Fruit fly (Drosophila melanogaster) whole organism, embryonic: ENCODE data around the gene RpL24.

ENCODE experiments used
- Antp ChIP-seq: fragments of 200-800 bp; sonication (Bioruptor generic); optimal IDR thresholded peaks from 3 replicates; lab custom pipeline; 2016; ENCODE audit warnings: missing biosample characterization, missing genetic modification characterization
- Atf-2 ChIP-seq: fragments of 200-800 bp; sonication (Bioruptor generic); optimal IDR thresholded peaks from 2 replicates; lab custom pipeline; 2016; ENCODE audit warnings: missing biosample characterization, missing genetic modification characterization
- Atf6 ChIP-seq: fragments of 200-800 bp; sonication (Bioruptor generic); IDR thresholded peaks from 2 replicates; pipeline ENCODE4 v1.3.6; 2022; ENCODE audit warnings: missing biosample characterization, missing genetic modification characterization
- CG11456 ChIP-seq: fragments of 200-800 bp; sonication (Bioruptor generic); IDR thresholded peaks from 3 replicates; pipeline ENCODE4 v1.3.6; 2022; ENCODE audit warnings: missing biosample characterization, missing genetic modification characterization
- CG12299 ChIP-seq: fragments of 200-800 bp; sonication (Bioruptor generic); optimal IDR thresholded peaks from 2 replicates; lab custom pipeline; 2018; ENCODE audit warnings: missing biosample characterization, mild to moderate bottlenecking, missing genetic modification characterization
- CG12391 ChIP-seq: fragments of 200-800 bp; sonication (Bioruptor generic); optimal IDR thresholded peaks from 3 replicates; lab custom pipeline; 2018; ENCODE audit warnings: missing biosample characterization, mild to moderate bottlenecking, missing genetic modification characterization, moderate library complexity
- CG12744 ChIP-seq: fragments of 200-800 bp; sonication (Bioruptor generic); optimal IDR thresholded peaks from 2 replicates; lab custom pipeline; 2016; ENCODE audit warnings: missing biosample characterization, missing genetic modification characterization
- CG14050 ChIP-seq: fragments of 200-800 bp; sonication (Bioruptor generic); IDR thresholded peaks from 3 replicates; pipeline ENCODE4 v1.3.6; 2022; ENCODE audit warnings: missing biosample characterization, missing genetic modification characterization
- CG14860 ChIP-seq: fragments of 200-800 bp; sonication (Bioruptor generic); IDR thresholded peaks from 3 replicates; pipeline ENCODE4 v1.3.6; 2022; ENCODE audit warnings: missing biosample characterization, missing genetic modification characterization; ENCODE audit not compliant: partially characterized antibody
- CG18011 ChIP-seq: fragments of 200-800 bp; sonication (Bioruptor generic); optimal IDR thresholded peaks from 2 replicates; lab custom pipeline; 2017; ENCODE audit warnings: missing biosample characterization, missing genetic modification characterization, mild to moderate bottlenecking, moderate library complexity, missing genotype
- CG1832 ChIP-seq: fragments of 200-800 bp; sonication (Bioruptor generic); optimal IDR thresholded peaks from 2 replicates; lab custom pipeline; 2017; ENCODE audit warnings: missing biosample characterization, mild to moderate bottlenecking, missing genetic modification characterization, inconsistent platforms
- CG3407 ChIP-seq: fragments of 200-800 bp; sonication (Bioruptor generic); optimal IDR thresholded peaks from 2 replicates; lab custom pipeline; 2018; ENCODE audit warnings: missing biosample characterization, mild to moderate bottlenecking, missing genetic modification characterization
- CG34376 ChIP-seq: fragments of 200-800 bp; sonication (Bioruptor generic); optimal IDR thresholded peaks from 2 replicates; lab custom pipeline; 2018; ENCODE audit warnings: missing biosample characterization, mild to moderate bottlenecking, missing genetic modification characterization
- CG43689 ChIP-seq: fragments of 200-800 bp; sonication (Bioruptor generic); IDR thresholded peaks from 2 replicates; pipeline ENCODE4 v1.3.6; 2022; ENCODE audit warnings: missing biosample characterization, missing genetic modification characterization
- CG6854 ChIP-seq: fragments of 200-800 bp; sonication (Bioruptor generic); optimal IDR thresholded peaks from 3 replicates; lab custom pipeline; 2017; ENCODE audit warnings: missing biosample characterization, mild to moderate bottlenecking, missing genetic modification characterization
- CG9609 ChIP-seq: fragments of 200-800 bp; sonication (Bioruptor generic); optimal IDR thresholded peaks from 3 replicates; lab custom pipeline; 2016; ENCODE audit warnings: missing biosample characterization, missing genetic modification characterization
- CG9727 ChIP-seq: fragments of 200-800 bp; sonication (Bioruptor generic); optimal IDR thresholded peaks from 3 replicates; lab custom pipeline; 2017; ENCODE audit warnings: missing biosample characterization, mild to moderate bottlenecking, missing genetic modification characterization
- CG9797 ChIP-seq: fragments of 200-800 bp; sonication (Bioruptor generic); optimal IDR thresholded peaks from 3 replicates; lab custom pipeline; 2018; ENCODE audit warnings: missing biosample characterization, mild to moderate bottlenecking, missing genetic modification characterization
- CoRest ChIP-seq: fragments of 200-800 bp; sonication (Bioruptor generic); optimal IDR thresholded peaks from 3 replicates; lab custom pipeline; 2018; ENCODE audit warnings: missing biosample characterization, mild to moderate bottlenecking, missing genetic modification characterization, moderate library complexity
- Dref ChIP-seq: fragments of 200-800 bp; sonication (Bioruptor generic); IDR thresholded peaks from 2 replicates; pipeline ENCODE4 v1.3.6; 2022; ENCODE audit warnings: missing biosample characterization, missing genetic modification characterization
- Fer3 ChIP-seq: fragments of 200-800 bp; sonication (Bioruptor generic); optimal IDR thresholded peaks from 2 replicates; lab custom pipeline; 2018; ENCODE audit warnings: missing biosample characterization, mild to moderate bottlenecking, missing genetic modification characterization, moderate library complexity
- Gug ChIP-seq: fragments of 200-800 bp; sonication (Bioruptor generic); IDR thresholded peaks from 4 replicates; pipeline ENCODE4 v1.3.6; 2022; ENCODE audit warnings: missing biosample characterization, missing genetic modification characterization
- Hey ChIP-seq: fragments of 200-800 bp; sonication (Bioruptor generic); optimal IDR thresholded peaks from 3 replicates; lab custom pipeline; 2018; ENCODE audit warnings: missing biosample characterization, mild to moderate bottlenecking, missing genetic modification characterization
- Hmr ChIP-seq: fragments of 200-800 bp; sonication (Bioruptor generic); optimal IDR thresholded peaks from 3 replicates; lab custom pipeline; 2017; ENCODE audit warnings: mild to moderate bottlenecking, missing biosample characterization, missing genetic modification reagents, missing genetic modification characterization
- Hr3 ChIP-seq: fragments of 200-800 bp; sonication (Bioruptor generic); optimal IDR thresholded peaks from 3 replicates; lab custom pipeline; 2016; ENCODE audit warnings: missing biosample characterization, missing genetic modification characterization
- Hr78 ChIP-seq, 2 experiments: fragments of 200-800 bp in 1 of 2; fragments of >200 bp in 1 of 2; sonication (Bioruptor generic) in 1 of 2; optimal IDR thresholded peaks; 2 replicates each; lab custom pipeline; 2017 to 2019; ENCODE audit warnings: missing biosample characterization in 2 of 2, missing genetic modification characterization in 2 of 2, mild to moderate bottlenecking in 1 of 2, moderate library complexity in 1 of 2
- Myb ChIP-seq: fragments of 200-800 bp; sonication (Bioruptor generic); optimal IDR thresholded peaks from 2 replicates; lab custom pipeline; 2016; ENCODE audit warnings: missing biosample characterization, missing genetic modification characterization
- Nf-YC ChIP-seq: fragments of 200-800 bp; optimal IDR thresholded peaks from 3 replicates; lab custom pipeline; 2019; ENCODE audit warnings: missing biosample characterization, mild to moderate bottlenecking, missing genetic modification characterization, moderate library complexity
- Optix ChIP-seq: fragments of 200-800 bp; sonication (Bioruptor generic); IDR thresholded peaks from 3 replicates; pipeline ENCODE4 v1.3.6; 2022; ENCODE audit warnings: missing biosample characterization, missing genetic modification characterization
- Ravus ChIP-seq: fragments of 200-800 bp; sonication (Bioruptor generic); IDR thresholded peaks from 2 replicates; pipeline ENCODE4 v1.3.6; 2022; ENCODE audit warnings: missing biosample characterization, missing genetic modification characterization
- Sry-δ ChIP-seq: fragments of 200-800 bp; sonication (Bioruptor generic); optimal IDR thresholded peaks from 2 replicates; lab custom pipeline; 2016; ENCODE audit warnings: missing biosample characterization, missing genetic modification characterization
- Taf1 ChIP-seq: fragments of 200-800 bp; sonication (Bioruptor generic); IDR thresholded peaks from 2 replicates; pipeline ENCODE4 v1.3.6; 2022; ENCODE audit warnings: missing biosample characterization, missing genetic modification characterization
- Xbp1 ChIP-seq: fragments of 200-800 bp; sonication (Bioruptor generic); optimal IDR thresholded peaks from 3 replicates; lab custom pipeline; 2016; ENCODE audit warnings: missing biosample characterization, mild to moderate bottlenecking, missing genetic modification characterization
- Xrp1 ChIP-seq: fragments of 200-800 bp; sonication (Bioruptor generic); IDR thresholded peaks from 2 replicates; pipeline ENCODE4 v1.3.6; 2022; ENCODE audit warnings: missing biosample characterization, missing genetic modification characterization
- abd-A ChIP-seq: fragments of 200-800 bp; sonication (Bioruptor generic); optimal IDR thresholded peaks from 3 replicates; lab custom pipeline; 2019; ENCODE audit warnings: missing biosample characterization, mild to moderate bottlenecking, missing genetic modification characterization, moderate library complexity
- ato ChIP-seq: fragments of 200-800 bp; sonication (Bioruptor generic); IDR thresholded peaks from 2 replicates; pipeline ENCODE4 v1.3.6; 2022; ENCODE audit warnings: missing biosample characterization, missing genetic modification characterization; ENCODE audit not compliant: partially characterized antibody
- bowl ChIP-seq: fragments of 200-800 bp; sonication (Bioruptor generic); IDR thresholded peaks from 2 replicates; pipeline ENCODE4 v1.3.6; 2022; ENCODE audit warnings: missing biosample characterization, missing genetic modification characterization
- cas ChIP-seq: fragments of 200-800 bp; sonication (Bioruptor generic); IDR thresholded peaks from 2 replicates; pipeline ENCODE4 v1.3.6; 2022; ENCODE audit warnings: missing biosample characterization, missing genetic modification characterization
- disco-r ChIP-seq: fragments of 200-800 bp; sonication (Bioruptor generic); optimal IDR thresholded peaks from 2 replicates; lab custom pipeline; 2016; ENCODE audit warnings: missing biosample characterization, missing genetic modification characterization
- jigr1 ChIP-seq: fragments of 200-800 bp; sonication (Bioruptor generic); IDR thresholded peaks from 3 replicates; pipeline ENCODE4 v1.3.6; 2022; ENCODE audit warnings: missing biosample characterization, missing genetic modification characterization
- lilli ChIP-seq: fragments of 200-800 bp; sonication (Bioruptor generic); optimal IDR thresholded peaks from 3 replicates; lab custom pipeline; 2016; ENCODE audit warnings: missing biosample characterization, missing genetic modification characterization
- nom ChIP-seq: fragments of 200-800 bp; sonication (Bioruptor generic); optimal IDR thresholded peaks from 2 replicates; lab custom pipeline; 2017; ENCODE audit warnings: missing biosample characterization, missing genetic modification characterization, mild to moderate bottlenecking, moderate library complexity, missing genetic modification reagents
- pita ChIP-seq: fragments of 200-800 bp; sonication (Bioruptor generic); optimal IDR thresholded peaks from 2 replicates; lab custom pipeline; 2017; ENCODE audit warnings: missing biosample characterization, mild to moderate bottlenecking, missing genetic modification characterization
- row ChIP-seq: fragments of 200-800 bp; sonication (Bioruptor generic); IDR thresholded peaks from 3 replicates; pipeline ENCODE4 v1.3.6; 2022; ENCODE audit warnings: missing biosample characterization, missing genetic modification characterization
- sens ChIP-seq: fragments of 200-800 bp; sonication (Bioruptor generic); peaks from one replicate; lab custom pipeline; 2016; ENCODE audit warnings: missing biosample characterization, missing genetic modification characterization
- so ChIP-seq: fragments of 200-800 bp; sonication (Bioruptor generic); IDR thresholded peaks from 3 replicates; pipeline ENCODE4 v1.3.6; 2022; ENCODE audit warnings: missing biosample characterization, missing genetic modification characterization
- tio ChIP-seq: fragments of 200-800 bp; sonication (Bioruptor generic); optimal IDR thresholded peaks from 2 replicates; lab custom pipeline; 2017; ENCODE audit warnings: missing biosample characterization, missing genetic modification characterization, inconsistent platforms
- twi ChIP-seq: fragments of 200-800 bp; optimal IDR thresholded peaks from 2 replicates; lab custom pipeline; 2019; ENCODE audit warnings: missing biosample characterization, mild to moderate bottlenecking, missing genetic modification characterization, moderate library complexity
- vvl ChIP-seq: fragments of 200-800 bp; sonication (Bioruptor generic); IDR thresholded peaks from 2 replicates; pipeline ENCODE4 v1.3.6; 2022; ENCODE audit warnings: missing biosample characterization, missing genetic modification characterization
- yki ChIP-seq: fragments of >200 bp; optimal IDR thresholded peaks from 3 replicates; lab custom pipeline; 2018
- zen ChIP-seq: fragments of 200-800 bp; sonication (Bioruptor generic); optimal IDR thresholded peaks from 3 replicates; lab custom pipeline; 2018; ENCODE audit warnings: missing biosample characterization, mild to moderate bottlenecking, missing genetic modification characterization, moderate library complexity

Gene RpL24

dm6 chr2L:13387255-13387654 lies 7.7 kb downstream of the RpL24 start, which contains the start of the genes Ing5 and CG7099 (continued):
- TF ChIP-seq Sry-δ (peak; percentile 83), CG3407 (GFP tag; lab: Kevin White, UChicago) (peak; percentile 92), bowl (GFP tag; lab: Robert Waterston, UW) (peak; percentile 87), Optix (GFP tag; lab: Robert Waterston, UW) (peak; percentile 86; the same call in 2 of the 3 replicates), Hmr (GFP tag; lab: Kevin White, UChicago) (peak; percentile 94), CG12744 (GFP tag; lab: Kevin White, UChicago) (peak; percentile 90), Hr78 (GFP tag; optimal IDR thresholded peaks at IDR 0.05; lab: Kevin White, UChicago) (no peak), pita (GFP tag; lab: Kevin White, UChicago) (no peak), lilli (GFP tag; lab: Kevin White, UChicago) (peak; percentile 98), Atf-2 (GFP tag; lab: Kevin White, UChicago) (peak; percentile 83), CG43689 (GFP tag; lab: Robert Waterston, UW) (peak; percentile 91), abd-A (no peak), Xrp1 (GFP tag; lab: Robert Waterston, UW) (peak; percentile 98), vvl (peak; percentile 98), Hr3 (GFP tag; lab: Kevin White, UChicago) (peak; percentile 97), CG6854 (GFP tag; lab: Kevin White, UChicago) (peak; percentile 73), Xbp1 (GFP tag; lab: Kevin White, UChicago) (peak; percentile 99), Atf6 (GFP tag; lab: Robert Waterston, UW) (peak; percentile 96), CG1832 (GFP tag; lab: Kevin White, UChicago) (no peak), ato (0 out of 2 replicates have a peak, but pooled peaks have one; percentile 23), Nf-YC (peak; percentile 89), CG14050 (GFP tag; lab: Robert Waterston, UW) (peak; percentile 93), Fer3 (tag; lab: Kevin White, UChicago) (peak; percentile 97), CG12391 (tag; lab: Kevin White, UChicago) (peak; percentile 98), jigr1 (GFP tag; lab: Robert Waterston, UW) (peak; percentile 94), so (peak; percentile 94), CG14860 (peak; percentile 62; the same call in 2 of the 3 replicates), CG12299 (tag; lab: Kevin White, UChicago) (peak; percentile 93), Gug (GFP tag; lab: Robert Waterston, UW) (peak; percentile 96), CG18011 (GFP tag; lab: Kevin White, UChicago) (peak; percentile 87), Ravus (GFP tag; lab: Robert Waterston, UW) (peak; percentile 92), row (GFP tag; lab: Robert Waterston, UW) (peak; percentile 99), CG11456 (GFP tag; lab: Robert Waterston, UW) (peak; percentile 97), cas (GFP tag; lab: Robert Waterston, UW) (peak; percentile 96), Hey (tag; lab: Kevin White, UChicago) (no peak), Taf1 (GFP tag; lab: Robert Waterston, UW) (peak; percentile 94), Dref (GFP tag; lab: Robert Waterston, UW) (peak; percentile 75), CG9609 (GFP tag; lab: Kevin White, UChicago) (peak; percentile 86), twi (tag; lab: Kevin White, UChicago) (peak; percentile 93), CG34376 (GFP tag; lab: Kevin White, UChicago) (peak; percentile 88), disco-r (GFP tag; lab: Kevin White, UChicago) (peak; percentile 66), nom (peak; percentile 82), Antp (peak; percentile 83), Myb (GFP tag; lab: Kevin White, UChicago) (peak; percentile 64), yki (no peak), CG9727 (peak; percentile 96), zen (peak; percentile 97), tio (GFP tag; lab: Kevin White, UChicago) (peak; percentile 96), CG9797 (GFP tag; lab: Kevin White, UChicago) (peak; percentile 22), CoRest (tag; lab: Kevin White, UChicago) (peak; percentile 98), sens (GFP tag; lab: Kevin White, UChicago) (peak; percentile 99)
